Worm (Caenorhabditis elegans): ENCODE measurements around the gene hic-1.

- TF ChIP-seq W03F9.2 (tag; optimal IDR thresholded peaks at IDR 0.05) (no peak), dao-5 (tag; optimal IDR thresholded peaks at IDR 0.05) (no peak)
These were observed 42.1 kb upstream of the hic-1 start, which contains the start of gene nhr-120 for ce11 chrX:6640570-6641199.

All from whole organism, L4/young adult.